Worm (Caenorhabditis elegans): ENCODE results near the gene C06B8.7.

Gene C06B8.7

DNA sequence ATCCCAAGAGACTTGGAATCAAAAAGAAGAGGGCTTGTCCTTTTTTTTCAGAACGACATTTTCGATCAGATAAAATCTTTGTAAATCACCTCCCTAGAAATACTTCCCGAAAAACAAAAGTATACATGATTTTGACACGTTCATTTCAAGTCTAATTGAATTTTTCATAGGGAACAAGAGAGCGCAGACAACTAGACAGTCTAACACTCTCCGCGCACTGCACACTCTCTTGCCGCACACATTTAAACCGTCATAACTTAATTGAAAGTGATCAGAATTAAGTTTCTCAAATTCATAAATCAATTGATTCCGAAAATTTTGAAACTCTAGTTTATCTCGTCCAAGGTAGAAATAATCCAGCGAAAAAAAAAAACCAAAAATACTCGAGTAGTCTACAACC lies 61.2 kb downstream of the C06B8.7 start:
- TF ChIP-seq egrh-3 (GFP tag; IDR thresholded peaks at IDR 0.05) = no peak
- TF ChIP-seq nfyb-1 (GFP tag; IDR thresholded peaks at IDR 0.05) = no peak
- TF ChIP-seq sdz-38 (tag; optimal IDR thresholded peaks at IDR 0.05) = no peak
- TF ChIP-seq T26A5.8 (tag; optimal IDR thresholded peaks at IDR 0.05) = no peak
- TF ChIP-seq C06A6.2 (GFP tag; conservative IDR thresholded peaks at IDR 0.05) = no peak
- TF ChIP-seq rcor-1 (GFP tag; IDR thresholded peaks at IDR 0.05) = no peak
- TF ChIP-seq madf-10 (tag; optimal IDR thresholded peaks at IDR 0.05) = no peak
- TF ChIP-seq ceh-79 (tag; optimal IDR thresholded peaks at IDR 0.05) = no peak
- TF ChIP-seq pbrm-1 (GFP tag; IDR thresholded peaks at IDR 0.05) = no peak
- TF ChIP-seq F23B12.7 (tag; optimal IDR thresholded peaks at IDR 0.05; ENCODE audit: insufficient read depth) = no peak
- no peak for TF ChIP-seq ztf-6 (GFP tag; IDR thresholded peaks at IDR 0.05)
